Worm (Caenorhabditis elegans): ENCODE results near the gene Y32H12A.8.

DNA sequence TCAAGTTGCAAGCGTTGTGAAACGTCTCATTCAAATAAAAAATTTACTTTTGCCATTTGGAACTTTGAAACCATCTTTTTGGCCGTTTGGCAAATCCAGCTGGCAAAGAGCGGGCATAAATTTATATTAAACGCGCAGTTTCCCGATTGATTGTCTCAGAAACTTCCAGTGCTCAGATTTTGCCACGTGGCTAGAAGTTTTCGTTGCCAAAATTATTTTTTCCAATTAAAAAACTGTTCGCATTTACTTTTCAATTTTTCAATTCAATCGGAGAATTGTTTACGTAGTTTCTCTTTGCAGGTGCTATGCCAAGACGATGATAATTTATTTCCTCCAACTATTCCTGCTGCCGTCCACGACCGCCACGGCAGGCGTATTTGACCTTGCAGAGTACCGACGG, 47.5 kb upstream of the Y32H12A.8 start, which contains the start of gene F48E8.4:
- no peak for TF ChIP-seq him-1 (tag; optimal IDR thresholded peaks at IDR 0.05)
- TF ChIP-seq W03F9.2 (tag; optimal IDR thresholded peaks at IDR 0.05) = no peak
